Fruit fly (Drosophila melanogaster) whole organism, embryonic: ENCODE data around the gene eIF4A.
A peak's percentile ranks its signal among the peaks of the same experiment; 100 is the strongest.

ENCODE experiments used
- Blimp-1 ChIP-seq: fragments of 200-800 bp; sonication (Bioruptor generic); optimal IDR thresholded peaks from 3 replicates; lab custom pipeline; 2018; ENCODE audit warnings: missing biosample characterization, missing genetic modification characterization, mild to moderate bottlenecking, moderate library complexity, missing genetic modification reagents
- Bteb2 ChIP-seq: fragments of 200-800 bp; sonication (Bioruptor generic); optimal IDR thresholded peaks from 2 replicates; lab custom pipeline; 2016; ENCODE audit warnings: missing biosample characterization, missing genetic modification characterization
- CG13296 ChIP-seq: fragments of 200-800 bp; sonication (Bioruptor generic); optimal IDR thresholded peaks from 3 replicates; lab custom pipeline; 2018; ENCODE audit warnings: missing biosample characterization, mild to moderate bottlenecking, missing genetic modification characterization
- CG17802 ChIP-seq: fragments of 200-800 bp; sonication (Bioruptor generic); optimal IDR thresholded peaks from 2 replicates; lab custom pipeline; 2018; ENCODE audit warnings: missing biosample characterization, mild to moderate bottlenecking, missing genetic modification characterization, moderate library complexity
- CG17912 ChIP-seq: fragments of 200-800 bp; sonication (Bioruptor generic); optimal IDR thresholded peaks from 2 replicates; lab custom pipeline; 2018; ENCODE audit warnings: missing biosample characterization, mild to moderate bottlenecking, missing genetic modification characterization
- CG1832 ChIP-seq: fragments of 200-800 bp; sonication (Bioruptor generic); optimal IDR thresholded peaks from 2 replicates; lab custom pipeline; 2017; ENCODE audit warnings: missing biosample characterization, mild to moderate bottlenecking, missing genetic modification characterization, inconsistent platforms
- CG18764 ChIP-seq: fragments of 200-800 bp; sonication (Bioruptor generic); optimal IDR thresholded peaks from 3 replicates; lab custom pipeline; 2016; ENCODE audit warnings: missing biosample characterization, missing genetic modification characterization
- CG4360 ChIP-seq: fragments of 200-800 bp; sonication (Bioruptor generic); IDR thresholded peaks from 2 replicates; pipeline ENCODE4 v1.3.6; 2022; ENCODE audit warnings: missing biosample characterization, missing genetic modification characterization
- CG4404 ChIP-seq: fragments of 200-800 bp; sonication (Bioruptor generic); IDR thresholded peaks from 2 replicates; pipeline ENCODE4 v1.3.6; 2022; ENCODE audit warnings: missing biosample characterization, missing genetic modification characterization
- CG6654 ChIP-seq: fragments of 200-800 bp; sonication (Bioruptor generic); optimal IDR thresholded peaks from 2 replicates; lab custom pipeline; 2017; ENCODE audit warnings: missing biosample characterization, mild to moderate bottlenecking, missing genetic modification characterization
- CG7372 ChIP-seq: fragments of 200-800 bp; sonication (Bioruptor generic); IDR thresholded peaks from 2 replicates; pipeline ENCODE4 v1.3.6; 2022; ENCODE audit warnings: missing biosample characterization, missing genetic modification characterization
- CG7556 ChIP-seq: fragments of 200-800 bp; sonication (Bioruptor generic); optimal IDR thresholded peaks from 2 replicates; lab custom pipeline; 2017; ENCODE audit warnings: missing biosample characterization, mild to moderate bottlenecking, missing genetic modification characterization
- CG8765 ChIP-seq: fragments of 200-800 bp; sonication (Bioruptor generic); IDR thresholded peaks from 2 replicates; pipeline ENCODE4 v1.3.6; 2022; ENCODE audit warnings: missing biosample characterization, missing genetic modification characterization
- CkIIα-i1 ChIP-seq: fragments of 200-800 bp; sonication (Bioruptor generic); IDR thresholded peaks from 2 replicates; pipeline ENCODE4 v1.3.6; 2022; ENCODE audit warnings: missing biosample characterization, missing genetic modification characterization
- Dp ChIP-seq: fragments of 200-800 bp; sonication (Bioruptor generic); optimal IDR thresholded peaks from 2 replicates; lab custom pipeline; 2018; ENCODE audit warnings: missing biosample characterization, mild to moderate bottlenecking, missing genetic modification characterization, moderate library complexity
- E2f2 ChIP-seq: fragments of 200-800 bp; sonication (Bioruptor generic); IDR thresholded peaks from 2 replicates; pipeline ENCODE4 v1.3.6; 2022; ENCODE audit warnings: missing biosample characterization, missing genetic modification characterization
- Hey ChIP-seq: fragments of 200-800 bp; sonication (Bioruptor generic); optimal IDR thresholded peaks from 3 replicates; lab custom pipeline; 2018; ENCODE audit warnings: missing biosample characterization, mild to moderate bottlenecking, missing genetic modification characterization
- HmgD ChIP-seq: fragments of 200-800 bp; sonication (Bioruptor generic); optimal IDR thresholded peaks from 3 replicates; lab custom pipeline; 2016; ENCODE audit warnings: missing biosample characterization, missing genetic modification characterization
- Med ChIP-seq: fragments of 200-800 bp; sonication (Bioruptor generic); peaks from one replicate; lab custom pipeline; 2016; ENCODE audit warnings: missing biosample characterization, missing genetic modification characterization, mild to moderate bottlenecking, inconsistent platforms, moderate library complexity
- Mrtf ChIP-seq: fragments of 200-800 bp; sonication (Bioruptor generic); IDR thresholded peaks from 3 replicates; pipeline ENCODE4 v1.3.6; 2022; ENCODE audit warnings: missing biosample characterization, missing genetic modification characterization
- Sry-β ChIP-seq: fragments of 200-800 bp; sonication (Bioruptor generic); optimal IDR thresholded peaks from 2 replicates; lab custom pipeline; 2018; ENCODE audit warnings: missing biosample characterization, mild to moderate bottlenecking, missing genetic modification characterization, moderate library complexity
- Stat92E ChIP-seq, 3 experiments: fragments of >200 bp in 2 of 3; fragments of 200-800 bp in 1 of 3; sonication (Bioruptor generic) in 1 of 3; optimal IDR thresholded peaks; 2 replicates each; lab custom pipeline; 2017 to 2019; ENCODE audit warnings: missing biosample characterization in 3 of 3, missing genetic modification characterization in 3 of 3, mild to moderate bottlenecking in 1 of 3, moderate library complexity in 1 of 3
- Tbp ChIP-seq: fragments of >200 bp; optimal IDR thresholded peaks from 2 replicates; lab custom pipeline; 2018; ENCODE audit warnings: missing biosample characterization, missing genetic modification characterization
- YL-1 ChIP-seq: fragments of 200-800 bp; sonication (Bioruptor generic); optimal IDR thresholded peaks from 3 replicates; lab custom pipeline; 2017; ENCODE audit warnings: missing biosample characterization, mild to moderate bottlenecking, missing genetic modification characterization
- az2 ChIP-seq: fragments of 200-800 bp; sonication (Bioruptor generic); optimal IDR thresholded peaks from 3 replicates; lab custom pipeline; 2016; ENCODE audit warnings: missing biosample characterization, missing genetic modification characterization
- danr ChIP-seq: fragments of 200-800 bp; sonication (Bioruptor generic); IDR thresholded peaks from 2 replicates; pipeline ENCODE4 v1.3.6; 2022; ENCODE audit warnings: missing biosample characterization, missing genetic modification characterization
- dimm ChIP-seq: fragments of 200-800 bp; sonication (Bioruptor generic); IDR thresholded peaks from 2 replicates; pipeline ENCODE4 v1.3.6; 2022; ENCODE audit warnings: missing biosample characterization, missing genetic modification characterization
- dmrt99B ChIP-seq: fragments of 200-800 bp; sonication (Bioruptor generic); optimal IDR thresholded peaks from 2 replicates; lab custom pipeline; 2018; ENCODE audit warnings: missing biosample characterization, mild to moderate bottlenecking, missing genetic modification characterization, moderate library complexity
- ewg ChIP-seq: fragments of 200-800 bp; sonication (Bioruptor generic); optimal IDR thresholded peaks from 3 replicates; lab custom pipeline; 2017; ENCODE audit warnings: mild to moderate bottlenecking, missing biosample characterization, missing genetic modification reagents, missing genetic modification characterization
- fd64A ChIP-seq: fragments of 200-800 bp; sonication (Bioruptor generic); optimal IDR thresholded peaks from 3 replicates; lab custom pipeline; 2018; ENCODE audit warnings: missing biosample characterization, mild to moderate bottlenecking, missing genetic modification characterization
- maf-S ChIP-seq: fragments of 200-800 bp; sonication (Bioruptor generic); optimal IDR thresholded peaks from 2 replicates; lab custom pipeline; 2016; ENCODE audit warnings: missing biosample characterization, missing genetic modification characterization
- nerfin-2 ChIP-seq: fragments of 200-800 bp; sonication (Bioruptor generic); IDR thresholded peaks from 2 replicates; pipeline ENCODE4 v1.3.6; 2022; ENCODE audit warnings: missing biosample characterization, missing genetic modification characterization; ENCODE audit not compliant: partially characterized antibody
- nom ChIP-seq: fragments of 200-800 bp; sonication (Bioruptor generic); optimal IDR thresholded peaks from 2 replicates; lab custom pipeline; 2017; ENCODE audit warnings: missing biosample characterization, missing genetic modification characterization, mild to moderate bottlenecking, moderate library complexity, missing genetic modification reagents
- pzg ChIP-seq: fragments of 200-800 bp; sonication (Bioruptor generic); optimal IDR thresholded peaks from 3 replicates; lab custom pipeline; 2018; ENCODE audit warnings: missing biosample characterization, mild to moderate bottlenecking, missing genetic modification characterization, moderate library complexity
- sens ChIP-seq: fragments of 200-800 bp; sonication (Bioruptor generic); peaks from one replicate; lab custom pipeline; 2016; ENCODE audit warnings: missing biosample characterization, missing genetic modification characterization

eIF4A gene

DNA sequence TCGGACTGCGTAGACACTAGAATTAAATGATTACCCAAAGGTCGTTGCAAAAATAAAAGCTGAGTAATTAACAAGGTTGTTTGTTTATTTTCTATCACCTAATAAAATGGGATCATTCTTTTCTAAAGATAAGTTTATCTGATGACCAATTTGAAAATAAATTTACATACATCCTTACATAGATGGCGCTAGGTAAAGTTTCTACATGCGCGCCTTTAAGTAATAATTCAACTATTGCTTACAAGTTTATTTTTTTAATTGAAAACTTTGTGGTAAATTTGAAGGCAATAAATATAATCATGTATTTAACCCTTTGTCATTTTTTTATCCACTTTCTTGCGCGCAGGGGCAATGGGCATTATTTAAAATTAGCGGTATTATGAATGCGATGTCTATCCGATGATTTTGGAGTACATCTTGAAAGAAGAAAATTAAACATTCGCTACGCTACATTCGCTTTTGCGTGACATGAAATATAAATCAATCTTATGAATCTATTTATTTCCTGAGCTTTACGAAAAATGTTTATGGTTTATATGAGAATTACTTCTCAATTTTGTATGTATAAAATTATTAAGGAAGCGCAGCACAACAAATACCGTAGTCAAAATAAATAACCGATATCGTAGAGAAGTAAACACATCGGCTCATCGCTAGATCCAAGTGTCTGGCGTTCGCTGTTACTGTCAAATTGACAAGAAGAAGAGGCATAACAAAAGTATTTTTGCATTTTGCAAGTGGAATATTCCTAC lies 32.6 kb upstream of the eIF4A start, which contains the start of gene CG9044 (continued):
- peak; percentile 76 for TF ChIP-seq E2f2 (GFP tag; lab: Robert Waterston, UW)
- peak; percentile 8 for TF ChIP-seq Sry-β (GFP tag; lab: Kevin White, UChicago)
- peak; percentile 31 for TF ChIP-seq CG18764
- TF ChIP-seq az2 (GFP tag; lab: Kevin White, UChicago), result peak; percentile 44
- TF ChIP-seq danr (GFP tag; lab: Robert Waterston, UW), result no peak
- peak; percentile 31 for TF ChIP-seq HmgD (GFP tag; lab: Kevin White, UChicago)
- TF ChIP-seq CG1832 (GFP tag; lab: Kevin White, UChicago), result no peak
- peak; percentile 49 for TF ChIP-seq YL-1 (GFP tag; lab: Kevin White, UChicago)
- TF ChIP-seq dmrt99B (tag; lab: Kevin White, UChicago), result no peak
- TF ChIP-seq maf-S (GFP tag; lab: Kevin White, UChicago), result peak; percentile 38
- peak; percentile 87 for TF ChIP-seq sens (GFP tag; lab: Kevin White, UChicago)
- TF ChIP-seq nom, result no peak
- no peak for TF ChIP-seq dimm (GFP tag; lab: Robert Waterston, UW)
- 0 out of 2 replicates have a peak, but pooled peaks have one; percentile 11 for TF ChIP-seq CG7372
- peak; percentile 57 for TF ChIP-seq Bteb2 (GFP tag; lab: Kevin White, UChicago)
- TF ChIP-seq, all 482 proteins: peak for 228

DNA sequence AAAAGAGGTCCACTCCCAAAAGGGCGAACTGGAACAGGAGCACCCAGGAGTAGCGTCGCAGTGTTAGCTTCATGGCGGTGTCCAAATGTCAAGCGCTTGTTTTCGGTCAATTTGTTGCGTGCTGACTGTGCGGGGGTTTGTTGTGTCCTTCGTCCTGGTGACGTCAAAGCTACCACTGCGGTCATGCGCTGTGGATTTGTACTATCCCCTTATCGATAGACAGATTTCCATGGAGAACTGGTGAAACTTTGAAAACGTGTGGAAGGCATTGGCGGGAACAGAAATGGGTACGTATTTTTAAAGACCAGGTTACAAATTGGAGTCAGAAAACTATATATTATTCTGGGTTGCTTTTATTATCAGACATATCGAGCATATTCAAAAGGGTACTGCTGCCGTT lies 25.4 kb upstream of the eIF4A start, which contains the start of gene CG13999:
CG13999 (minus strand) TSS at position 314 of the 400 bp plus-strand sequence.
- no peak for TF ChIP-seq CG4404 (GFP tag; lab: Robert Waterston, UW)
- TF ChIP-seq fd64A (GFP tag; lab: Kevin White, UChicago), result no peak
- TF ChIP-seq E2f2 (GFP tag; lab: Robert Waterston, UW), result peak; percentile 44; the same call in 1 of the 2 replicates
- peak; percentile 91 for TF ChIP-seq ewg (GFP tag; lab: Kevin White, UChicago)
- peak; percentile 21 for TF ChIP-seq Med (GFP tag; lab: Kevin White, UChicago)
- TF ChIP-seq CG13296 (GFP tag; lab: Kevin White, UChicago), result no peak
- no peak for TF ChIP-seq CG17912
- TF ChIP-seq CkIIα-i1 (GFP tag; lab: Robert Waterston, UW), result no peak
- peak; percentile 30 for TF ChIP-seq Dp (GFP tag; lab: Kevin White, UChicago)
- no peak for TF ChIP-seq Hey (tag; lab: Kevin White, UChicago)
- TF ChIP-seq CG8765 (GFP tag; lab: Robert Waterston, UW), result no peak
- TF ChIP-seq Bteb2 (GFP tag; lab: Kevin White, UChicago), result no peak
- no peak for TF ChIP-seq CG17802 (tag; lab: Kevin White, UChicago)
- no peak for TF ChIP-seq nerfin-2 (GFP tag; lab: Robert Waterston, UW)
- no peak for TF ChIP-seq Stat92E (GFP tag; optimal IDR thresholded peaks at IDR 0.05; lab: Kevin White, UChicago)
- TF ChIP-seq CG6654 (GFP tag; lab: Kevin White, UChicago), result no peak
- no peak for TF ChIP-seq Tbp (GFP tag; lab: Kevin White, UChicago)
- no peak for TF ChIP-seq Blimp-1
- peak; percentile 2 for TF ChIP-seq pzg (GFP tag; lab: Kevin White, UChicago)
- TF ChIP-seq CG7556 (GFP tag; lab: Kevin White, UChicago), result no peak
- TF ChIP-seq, all 482 proteins: peak for 5

DNA sequence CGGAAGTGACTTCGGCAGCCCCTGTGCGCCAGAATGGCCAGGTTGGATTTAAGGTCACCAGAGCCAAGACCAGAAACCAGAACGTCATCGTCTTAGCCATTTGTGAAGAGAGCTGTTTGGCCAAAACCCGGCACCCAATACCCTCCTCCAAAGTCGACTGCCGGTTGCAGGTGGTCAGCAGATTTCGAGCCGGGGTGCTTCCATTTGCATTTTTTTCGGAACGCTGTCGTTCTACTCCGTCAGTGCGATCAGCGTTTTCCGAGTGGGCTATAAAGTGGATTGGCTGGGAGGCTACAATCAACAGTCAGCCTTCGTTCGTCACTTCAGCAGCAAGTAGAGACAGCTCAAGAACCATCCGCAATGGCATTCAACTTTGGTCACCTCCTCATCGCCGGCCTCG lies 24.9 kb upstream of the eIF4A start, which contains the start of the genes CG13998 and Vm26Ab:
CG13998 (minus strand) TSS at position 114 of the 400 bp plus-strand sequence.
Vm26Ab (plus strand) TSS at position 299 of the 400 bp plus-strand sequence.
- TF ChIP-seq CG4360 (GFP tag; lab: Robert Waterston, UW) (no peak), Mrtf (GFP tag; lab: Robert Waterston, UW) (0 out of 3 replicates have a peak, but pooled peaks have one; percentile 9), Med (GFP tag; lab: Kevin White, UChicago) (peak; percentile 26)
